Fruit fly (Drosophila melanogaster) whole organism, wandering third instar larva: ENCODE measurements around the gene prd1.

Experiments used
- Mio ChIP-seq: sonication (Bioruptor generic); optimal IDR thresholded peaks from 2 replicates; lab custom pipeline; 2016; ENCODE audit warnings: missing biosample characterization, missing genetic modification characterization
- OdsH ChIP-seq: fragments of 200-800 bp; sonication (Bioruptor generic); optimal IDR thresholded peaks from 2 replicates; lab custom pipeline; 2016; ENCODE audit warnings: missing biosample characterization, mild to moderate bottlenecking, missing genetic modification characterization
- foxo ChIP-seq, 2 experiments: fragments of 200-800 bp; sonication (Bioruptor generic); optimal IDR thresholded peaks; 2 replicates in 1 of 2; 3 replicates in 1 of 2; lab custom pipeline; 2016 to 2017; ENCODE audit warnings: missing biosample characterization in 2 of 2, missing genetic modification characterization in 2 of 2
- fru ChIP-seq: fragments of 200-800 bp; sonication (Bioruptor generic); optimal IDR thresholded peaks from 3 replicates; lab custom pipeline; 2016; ENCODE audit warnings: missing biosample characterization, mild to moderate bottlenecking, missing genetic modification characterization
- h ChIP-seq: fragments of 200-800 bp; sonication (Bioruptor generic); optimal IDR thresholded peaks from 3 replicates; lab custom pipeline; 2016; ENCODE audit warnings: missing biosample characterization, mild to moderate bottlenecking, missing genetic modification characterization
- pan ChIP-seq: fragments of >200 bp; optimal IDR thresholded peaks from 2 replicates; lab custom pipeline; 2017
- woc ChIP-seq: sonication (Bioruptor generic); optimal IDR thresholded peaks from 2 replicates; lab custom pipeline; 2016; ENCODE audit warnings: missing biosample characterization, mild to moderate bottlenecking, missing genetic modification characterization

DNA sequence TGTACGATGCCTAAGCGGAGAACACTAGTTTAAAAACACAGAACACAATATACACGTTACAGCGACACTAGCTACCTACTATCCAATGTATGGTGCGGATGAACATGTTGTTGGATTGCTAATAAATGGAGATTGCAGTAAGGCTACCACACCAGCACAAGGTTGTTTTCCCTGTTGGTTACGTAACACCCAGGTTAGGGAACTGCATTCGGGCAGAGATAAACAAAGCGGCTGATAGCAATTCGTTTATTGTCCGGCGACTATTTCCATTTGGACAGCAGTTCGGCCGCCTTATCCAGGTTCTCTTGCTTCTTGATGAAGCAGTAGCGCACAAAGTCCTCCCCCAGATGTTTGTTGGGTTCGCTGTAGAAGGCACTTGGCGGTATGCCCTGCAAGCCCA is 33.3 kb upstream of the prd1 start:
- no peak for TF ChIP-seq Mio (GFP tag; lab: Kevin White, UChicago)
- no peak for TF ChIP-seq woc
- no peak for TF ChIP-seq pan (lab: Kevin White, UChicago)
- no peak for TF ChIP-seq OdsH (GFP tag; lab: Kevin White, UChicago)
- no peak for TF ChIP-seq foxo (GFP tag; optimal IDR thresholded peaks at IDR 0.05; lab: Kevin White, UChicago)
- no peak for TF ChIP-seq h (GFP tag; lab: Kevin White, UChicago)
- TF ChIP-seq fru (GFP tag; lab: Kevin White, UChicago), result no peak
